Worm (Caenorhabditis elegans) whole organism, L1 larva: ENCODE data around the gene R09B5.11.

ENCODE experiments used
- C04F5.9 ChIP-seq: sonication (generic microtip); optimal IDR thresholded peaks from 2 replicates; lab custom pipeline; 2016; ENCODE audit warnings: missing genetic modification characterization, missing compliant biosample characterization
- C16A3.4 ChIP-seq: fragments of 150-350 bp; optimal IDR thresholded peaks from 2 replicates; lab custom pipeline; 2014; ENCODE audit warnings: missing biosample characterization, missing genetic modification characterization
- C34B4.2 ChIP-seq: sonication (generic microtip); optimal IDR thresholded peaks from 2 replicates; lab custom pipeline; 2017; ENCODE audit warnings: mild to moderate bottlenecking, missing genetic modification characterization, missing compliant biosample characterization
- F16B12.6 ChIP-seq: fragments of 150-350 bp; optimal IDR thresholded peaks from 2 replicates; lab custom pipeline; 2014; ENCODE audit warnings: missing biosample characterization, missing genetic modification characterization
- Y116A8C.19 ChIP-seq: sonication (generic microtip); optimal IDR thresholded peaks from 2 replicates; lab custom pipeline; 2016; ENCODE audit warnings: missing compliant biosample characterization, missing genetic modification characterization, borderline replicate concordance
- alr-1 ChIP-seq: fragments of 200-800 bp; sonication (Bioruptor generic); optimal IDR thresholded peaks from 2 replicates; lab custom pipeline; 2018; ENCODE audit warnings: borderline replicate concordance, mild to moderate bottlenecking, missing genetic modification characterization, missing compliant biosample characterization
- aly-2 ChIP-seq: fragments of 150-350 bp; optimal IDR thresholded peaks from 2 replicates; lab custom pipeline; 2014; ENCODE audit warnings: missing biosample characterization, missing genetic modification characterization
- blmp-1 ChIP-seq: fragments of 150-350 bp; optimal IDR thresholded peaks from 2 replicates; lab custom pipeline; 2014; ENCODE audit warnings: missing biosample characterization, missing genetic modification characterization
- ceh-63 ChIP-seq: fragments of 200-800 bp; sonication (Bioruptor generic); optimal IDR thresholded peaks from 2 replicates; lab custom pipeline; 2018; ENCODE audit warnings: mild to moderate bottlenecking, missing genetic modification characterization, missing compliant biosample characterization
- ceh-8 ChIP-seq: fragments of 200-800 bp; sonication (Bioruptor generic); optimal IDR thresholded peaks from 2 replicates; lab custom pipeline; 2018; ENCODE audit warnings: mild to moderate bottlenecking, missing genetic modification characterization, moderate library complexity, missing compliant biosample characterization
- ceh-82 ChIP-seq, 3 experiments: fragments of 150-350 bp in 1 of 3; sonication (generic microtip) in 2 of 3; optimal IDR thresholded peaks; 2 replicates each; lab custom pipeline; 2014 to 2017; ENCODE audit warnings: missing biosample characterization in 3 of 3, missing genetic modification characterization in 3 of 3
- ceh-88 ChIP-seq: fragments of 200-800 bp; sonication (Bioruptor generic); IDR thresholded peaks from 2 replicates; pipeline ENCODE4 v1.3.6; 2022; ENCODE audit warnings: missing genetic modification characterization, missing compliant biosample characterization
- ceh-90 ChIP-seq: sonication (generic microtip); optimal IDR thresholded peaks from 2 replicates; lab custom pipeline; 2016; ENCODE audit warnings: missing genetic modification characterization, missing compliant biosample characterization
- ces-1 ChIP-seq: fragments of 150-350 bp; optimal IDR thresholded peaks from 2 replicates; lab custom pipeline; 2014; ENCODE audit warnings: missing biosample characterization, missing genetic modification reagents, missing genetic modification characterization
- dpl-1 ChIP-seq, 3 experiments: fragments of 150-350 bp in 2 of 3; sonication (generic microtip) in 1 of 3; optimal IDR thresholded peaks; 2 replicates each; lab custom pipeline; 2014 to 2017; ENCODE audit warnings: missing biosample characterization in 3 of 3, missing genetic modification characterization in 3 of 3, missing genetic modification reagents in 3 of 3
- dsc-1 ChIP-seq: sonication (generic microtip); optimal IDR thresholded peaks from 2 replicates; lab custom pipeline; 2016; ENCODE audit warnings: mild to moderate bottlenecking, missing genetic modification characterization, missing compliant biosample characterization
- efl-1 ChIP-seq, 4 experiments: fragments of 150-350 bp; optimal IDR thresholded peaks in 3 of 4; peaks in 1 of 4; 1 replicate in 1 of 4; 2 replicates in 3 of 4; lab custom pipeline; 2014; ENCODE audit warnings: missing biosample characterization in 2 of 4, missing genetic modification characterization in 2 of 4, missing genetic modification reagents in 2 of 4
- egl-13 ChIP-seq: sonication (generic microtip); optimal IDR thresholded peaks from 2 replicates; lab custom pipeline; 2016; ENCODE audit warnings: missing genotype, missing genetic modification reagents, missing genetic modification characterization, missing compliant biosample characterization
- elt-3 ChIP-seq, 6 experiments: fragments of 150-350 bp in 1 of 6; sonication (generic microtip); optimal IDR thresholded peaks; 2 replicates each; lab custom pipeline; 2017 to 2018; ENCODE audit warnings: missing biosample characterization in 6 of 6, missing genetic modification characterization in 6 of 6, inconsistent platforms in 1 of 6
- ets-5 ChIP-seq: fragments of 200-800 bp; sonication (Bioruptor generic); IDR thresholded peaks from 2 replicates; pipeline ENCODE4 v1.3.6; 2022; ENCODE audit warnings: missing genetic modification characterization, missing compliant biosample characterization
- fkh-10 ChIP-seq: sonication (generic microtip); optimal IDR thresholded peaks from 2 replicates; lab custom pipeline; 2017; ENCODE audit warnings: missing biosample characterization, missing genetic modification reagents, missing genetic modification characterization
- fkh-8 ChIP-seq: sonication (generic microtip); optimal IDR thresholded peaks from 2 replicates; lab custom pipeline; 2016; ENCODE audit warnings: mild to moderate bottlenecking, missing genetic modification characterization, missing compliant biosample characterization
- fos-1 ChIP-seq: fragments of 150-350 bp; optimal IDR thresholded peaks from 2 replicates; lab custom pipeline; 2014; ENCODE audit warnings: missing biosample characterization, missing genetic modification characterization
- hlh-17 ChIP-seq: fragments of 200-800 bp; sonication (Bioruptor generic); optimal IDR thresholded peaks from 2 replicates; lab custom pipeline; 2018; ENCODE audit warnings: missing genetic modification characterization, mild to moderate bottlenecking, missing compliant biosample characterization, moderate library complexity, borderline replicate concordance
- hpl-2 ChIP-seq: fragments of 150-350 bp; optimal IDR thresholded peaks from 2 replicates; lab custom pipeline; 2014; ENCODE audit warnings: missing biosample characterization, missing genetic modification reagents, missing genetic modification characterization
- irx-1 ChIP-seq: sonication (generic microtip); optimal IDR thresholded peaks from 2 replicates; lab custom pipeline; 2016; ENCODE audit warnings: missing genetic modification characterization, missing compliant biosample characterization
- lin-13 ChIP-seq: fragments of 150-350 bp; optimal IDR thresholded peaks from 2 replicates; lab custom pipeline; 2014; ENCODE audit warnings: missing biosample characterization, missing genetic modification reagents, missing genetic modification characterization
- lin-14 ChIP-seq: fragments of 200-800 bp; sonication (Bioruptor generic); optimal IDR thresholded peaks from 2 replicates; lab custom pipeline; 2018; ENCODE audit warnings: mild to moderate bottlenecking, missing genetic modification characterization, moderate library complexity, missing compliant biosample characterization
- lin-15B ChIP-seq: fragments of 150-350 bp; sonication (generic microtip); optimal IDR thresholded peaks from 3 replicates; lab custom pipeline; 2014; ENCODE audit warnings: missing biosample characterization, missing genetic modification characterization
- lin-35 ChIP-seq, 2 experiments: fragments of 150-350 bp; optimal IDR thresholded peaks; 2 replicates each; lab custom pipeline; 2014; ENCODE audit warnings: missing biosample characterization in 2 of 2, missing genetic modification characterization in 2 of 2, missing genetic modification reagents in 2 of 2
- lin-39 ChIP-seq: fragments of 150-350 bp; optimal IDR thresholded peaks from 2 replicates; lab custom pipeline; 2014; ENCODE audit warnings: missing biosample characterization, missing genetic modification reagents, missing genetic modification characterization
- lir-3 ChIP-seq: sonication (generic microtip); optimal IDR thresholded peaks from 2 replicates; lab custom pipeline; 2016; ENCODE audit warnings: mild to moderate bottlenecking, missing genetic modification characterization, moderate library complexity, missing compliant biosample characterization; ENCODE audit not compliant: poor library complexity
- lsy-2 ChIP-seq, 2 experiments: fragments of 150-350 bp; optimal IDR thresholded peaks; 2 replicates each; lab custom pipeline; 2014; ENCODE audit warnings: missing biosample characterization in 2 of 2, missing genetic modification characterization in 2 of 2
- mdl-1 ChIP-seq, 2 experiments: fragments of 150-350 bp; optimal IDR thresholded peaks; 2 replicates each; lab custom pipeline; 2014 to 2017; ENCODE audit warnings: missing biosample characterization in 2 of 2, missing genetic modification characterization in 2 of 2, inconsistent platforms in 1 of 2
- mep-1 ChIP-seq: fragments of 150-350 bp; optimal IDR thresholded peaks from 2 replicates; lab custom pipeline; 2014; ENCODE audit warnings: missing biosample characterization, missing genetic modification characterization
- nhr-12 ChIP-seq: sonication (generic microtip); optimal IDR thresholded peaks from 2 replicates; lab custom pipeline; 2017; ENCODE audit warnings: missing biosample characterization, missing genetic modification characterization
- nhr-19 ChIP-seq: fragments of 200-800 bp; sonication (Bioruptor generic); conservative IDR thresholded peaks from 2 replicates; pipeline ENCODE4 v1.3.6; 2022; ENCODE audit warnings: missing genetic modification characterization, missing compliant biosample characterization
- nhr-28 ChIP-seq: fragments of 150-350 bp; optimal IDR thresholded peaks from 2 replicates; lab custom pipeline; 2014; ENCODE audit warnings: missing biosample characterization, missing genetic modification characterization
- nhr-84 ChIP-seq: sonication (generic microtip); optimal IDR thresholded peaks from 2 replicates; lab custom pipeline; 2017; ENCODE audit warnings: missing biosample characterization, missing genetic modification characterization
- nhr-85 ChIP-seq: sonication (generic microtip); peaks from one replicate; lab custom pipeline; 2016; ENCODE audit warnings: missing genetic modification characterization, inconsistent platforms, missing compliant biosample characterization
- pag-3 ChIP-seq: sonication (generic microtip); optimal IDR thresholded peaks from 2 replicates; lab custom pipeline; 2017; ENCODE audit warnings: missing genetic modification characterization, mild to moderate bottlenecking, missing compliant biosample characterization, antibody characterized with exemption, borderline replicate concordance; ENCODE audit not compliant: insufficient read depth
- pqm-1 ChIP-seq: sonication (generic microtip); optimal IDR thresholded peaks from 3 replicates; lab custom pipeline; 2017; ENCODE audit warnings: missing biosample characterization, missing genetic modification characterization
- skn-1 ChIP-seq: fragments of 150-350 bp; optimal IDR thresholded peaks from 2 replicates; lab custom pipeline; 2014; ENCODE audit warnings: missing biosample characterization, missing genetic modification characterization
- snu-23 ChIP-seq: sonication (generic microtip); optimal IDR thresholded peaks from 2 replicates; lab custom pipeline; 2016; ENCODE audit warnings: missing genetic modification characterization, missing compliant biosample characterization
- sox-4 ChIP-seq: sonication (generic microtip); optimal IDR thresholded peaks from 2 replicates; lab custom pipeline; 2016; ENCODE audit warnings: missing genetic modification characterization, missing compliant biosample characterization
- swsn-7 ChIP-seq: sonication (generic microtip); optimal IDR thresholded peaks from 2 replicates; lab custom pipeline; 2016; ENCODE audit warnings: missing genetic modification characterization, missing compliant biosample characterization
- tlp-1 ChIP-seq: fragments of 150-350 bp; optimal IDR thresholded peaks from 2 replicates; lab custom pipeline; 2014; ENCODE audit warnings: missing biosample characterization, missing genetic modification characterization
- unc-30 ChIP-seq: sonication (generic microtip); optimal IDR thresholded peaks from 2 replicates; lab custom pipeline; 2017; ENCODE audit warnings: missing biosample characterization, missing genetic modification characterization
- unc-86 ChIP-seq: sonication (generic microtip); optimal IDR thresholded peaks from 2 replicates; lab custom pipeline; 2016; ENCODE audit warnings: missing genetic modification characterization, missing compliant biosample characterization
- zag-1 ChIP-seq: fragments of 150-350 bp; optimal IDR thresholded peaks from 2 replicates; lab custom pipeline; 2014; ENCODE audit warnings: missing biosample characterization, missing genetic modification characterization
- ztf-11 ChIP-seq, 2 experiments: sonication (generic microtip); optimal IDR thresholded peaks; 2 replicates each; lab custom pipeline; 2016 to 2017; ENCODE audit warnings: missing genetic modification characterization in 2 of 2, missing biosample characterization in 1 of 2, missing compliant biosample characterization in 1 of 2
- ztf-4 ChIP-seq: fragments of 150-350 bp; optimal IDR thresholded peaks from 2 replicates; lab custom pipeline; 2014; ENCODE audit warnings: missing biosample characterization, missing genetic modification characterization

R09B5.11 gene

ce11 chrV:1474486-1475125 lies 35.6 kb downstream of the R09B5.11 start, which contains the start of the genes F53E2.2 and unc-60 (continued):
- no peak for TF ChIP-seq egl-13 (tag; lab: Kevin White, UChicago)
- no peak for TF ChIP-seq ceh-90 (tag; lab: Kevin White, UChicago)
- TF ChIP-seq hlh-17 (GFP tag; lab: Kevin White, UChicago): no peak
- TF ChIP-seq skn-1 (tag; lab: Kevin White, UChicago): peak; percentile 77
- peak; percentile 46 for TF ChIP-seq dsc-1
- no peak for TF ChIP-seq ceh-8
- TF ChIP-seq unc-30 (tag; lab: Kevin White, UChicago): no peak
- TF ChIP-seq ceh-88 (GFP tag; lab: Robert Waterston, UW): no peak
- no peak for TF ChIP-seq fkh-10
- no peak; the same call in 1 of the 2 replicates for TF ChIP-seq nhr-19 (GFP tag; lab: Robert Waterston, UW)
- peak; percentile 59 for TF ChIP-seq mep-1 (tag; lab: Kevin White, UChicago)
- TF ChIP-seq lin-39 (tag; lab: Kevin White, UChicago): no peak
- TF ChIP-seq efl-1 (optimal IDR thresholded peaks at IDR 0.05; lab: Kevin White, UChicago): peak; percentile 49 to 57
- peak; percentile 40 to 93 for TF ChIP-seq efl-1 (GFP tag; optimal IDR thresholded peaks at IDR 0.05 in 1 of 2; lab: Kevin White, UChicago)
- peak; percentile 15 to 56 for TF ChIP-seq lsy-2 (tag; optimal IDR thresholded peaks at IDR 0.05; lab: Kevin White, UChicago)
- TF ChIP-seq ztf-4 (tag; lab: Kevin White, UChicago): peak; percentile 72
- TF ChIP-seq C16A3.4 (tag; lab: Kevin White, UChicago): peak; percentile 35
- no peak for TF ChIP-seq elt-3 (tag; optimal IDR thresholded peaks at IDR 0.05; lab: Kevin White, UChicago)
- TF ChIP-seq hpl-2: no peak
- TF ChIP-seq irx-1 (tag; lab: Kevin White, UChicago): peak; percentile 29
- peak; percentile 49 for TF ChIP-seq blmp-1
- no peak for TF ChIP-seq pag-3
- TF ChIP-seq nhr-84: no peak
- TF ChIP-seq ces-1: no peak
- peak; percentile 65 for TF ChIP-seq unc-86 (tag; lab: Kevin White, UChicago)
- TF ChIP-seq lir-3 (tag; lab: Kevin White, UChicago): no peak
- TF ChIP-seq aly-2 (tag; lab: Kevin White, UChicago): no peak
- TF ChIP-seq lin-35 (GFP tag; optimal IDR thresholded peaks at IDR 0.05; lab: Kevin White, UChicago): peak; percentile 45 to 69
- no peak for TF ChIP-seq F16B12.6 (tag; lab: Kevin White, UChicago)
- TF ChIP-seq ceh-63 (GFP tag; lab: Kevin White, UChicago): no peak
- TF ChIP-seq mdl-1 (tag; optimal IDR thresholded peaks at IDR 0.05; lab: Kevin White, UChicago): peak in 1 of 2 experiments; percentile 47
- TF ChIP-seq nhr-85: peak; percentile 74
- peak; percentile 34 for TF ChIP-seq lin-13 (GFP tag; lab: Kevin White, UChicago)
- TF ChIP-seq swsn-7: peak; percentile 60
- no peak for TF ChIP-seq lin-15B
- no peak for TF ChIP-seq ets-5 (GFP tag; lab: Robert Waterston, UW)
- no peak for TF ChIP-seq Y116A8C.19 (tag; lab: Kevin White, UChicago)
- TF ChIP-seq sox-4 (tag; lab: Kevin White, UChicago): no peak
- no peak for TF ChIP-seq nhr-12
- TF ChIP-seq zag-1 (tag; lab: Kevin White, UChicago): no peak
- TF ChIP-seq dpl-1 (GFP tag; optimal IDR thresholded peaks at IDR 0.05; lab: Kevin White, UChicago): peak; percentile 2 to 35 (median 19)
- TF ChIP-seq ceh-82 (tag; optimal IDR thresholded peaks at IDR 0.05; lab: Kevin White, UChicago): peak in 2 of 3 experiments; percentile 69 to 78
- no peak for TF ChIP-seq fos-1 (tag; lab: Kevin White, UChicago)
- TF ChIP-seq C04F5.9: no peak
- no peak for TF ChIP-seq alr-1 (tag; lab: Kevin White, UChicago)
- no peak for TF ChIP-seq tlp-1 (tag; lab: Kevin White, UChicago)
- TF ChIP-seq fkh-8 (tag; lab: Kevin White, UChicago): peak; percentile 45
- TF ChIP-seq nhr-28 (tag; lab: Kevin White, UChicago): no peak
- peak; percentile 98 for TF ChIP-seq lin-14 (GFP tag; lab: Kevin White, UChicago)
- no peak for TF ChIP-seq pqm-1 (tag; lab: Kevin White, UChicago)
- peak in 1 of 2 experiments; percentile 54 for TF ChIP-seq ztf-11 (tag; optimal IDR thresholded peaks at IDR 0.05; lab: Kevin White, UChicago)
- TF ChIP-seq snu-23 (GFP tag; lab: Kevin White, UChicago): peak; percentile 80
- no peak for TF ChIP-seq C34B4.2 (tag; lab: Kevin White, UChicago)
